Fruit fly (Drosophila melanogaster): ENCODE results near the gene Btk.

The Btk gene

DNA sequence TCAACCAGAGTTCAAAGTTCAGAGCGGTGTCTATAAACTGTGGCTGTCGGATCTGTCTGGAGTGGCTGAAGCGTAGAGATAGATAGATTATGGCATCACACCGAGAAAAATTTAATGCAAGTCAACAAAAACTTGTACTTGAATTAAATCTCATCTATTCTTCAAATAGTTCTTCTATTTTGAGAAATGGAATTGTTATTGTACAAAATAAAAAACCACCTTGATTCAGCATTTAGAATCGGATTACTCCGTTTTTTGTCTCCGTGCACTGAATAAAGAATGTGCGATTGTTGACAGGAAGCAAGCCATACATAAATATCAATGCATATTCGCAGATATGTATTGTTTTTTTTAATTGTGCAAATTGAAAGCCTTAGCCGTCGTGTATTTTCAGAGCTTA is 71.3 kb downstream of the Btk start:
- TF ChIP-seq pho (GFP tag; optimal IDR thresholded peaks at IDR 0.05) (no peak), BEAF-32 (GFP tag; optimal IDR thresholded peaks at IDR 0.05) (no peak), MBD-R2 (GFP tag; IDR thresholded peaks at IDR 0.05) (peak; percentile 11; the same call in 1 of the 2 replicates), Ptx1 (GFP tag; IDR thresholded peaks at IDR 0.05) (peak; percentile 64), CG30403 (GFP tag; optimal IDR thresholded peaks at IDR 0.05) (peak; percentile 11), CG7357 (GFP tag; IDR thresholded peaks at IDR 0.05) (peak; percentile 33; the same call in 1 of the 3 replicates), Pdp1 (GFP tag; optimal IDR thresholded peaks at IDR 0.05) (peak in 1 of 2 experiments; percentile 76), dan (GFP tag; IDR thresholded peaks at IDR 0.05) (no peak), CG14050 (GFP tag; IDR thresholded peaks at IDR 0.05) (no peak; the same call in 2 of the 3 replicates), Six4 (GFP tag; optimal IDR thresholded peaks at IDR 0.05) (peak; percentile 2), sens (GFP tag) (peak; percentile 83), toy (GFP tag; IDR thresholded peaks at IDR 0.05) (no peak), CG1233 (GFP tag; optimal IDR thresholded peaks at IDR 0.05) (no peak), Mad (GFP tag; optimal IDR thresholded peaks at IDR 0.05) (no peak), Sox102F (GFP tag; optimal IDR thresholded peaks at IDR 0.05) (peak; percentile 33), CG10209 (GFP tag; optimal IDR thresholded peaks at IDR 0.05) (peak; percentile 0), CG5245 (GFP tag; optimal IDR thresholded peaks at IDR 0.05) (no peak), CG18262 (tag; optimal IDR thresholded peaks at IDR 0.05) (peak; percentile 30), row (GFP tag; IDR thresholded peaks at IDR 0.05) (peak; percentile 70), CG14667 (GFP tag; IDR thresholded peaks at IDR 0.05) (no peak), dysf (GFP tag; IDR thresholded peaks at IDR 0.05) (peak; percentile 46; the same call in 1 of the 3 replicates), CG9609 (GFP tag; optimal IDR thresholded peaks at IDR 0.05) (peak; percentile 6), CG6254 (GFP tag; optimal IDR thresholded peaks at IDR 0.05) (peak; percentile 3), Xrp1 (GFP tag; IDR thresholded peaks at IDR 0.05) (peak; percentile 71; the same call in 1 of the 2 replicates), sna (GFP tag; IDR thresholded peaks at IDR 0.05; ENCODE audit: partially characterized antibody) (no peak), sisA (GFP tag; IDR thresholded peaks at IDR 0.05) (peak; percentile 25; the same call in 1 of the 2 replicates), CG10565 (GFP tag; optimal IDR thresholded peaks at IDR 0.05) (no peak), lmd (GFP tag; IDR thresholded peaks at IDR 0.05) (peak; percentile 52; the same call in 1 of the 2 replicates), Ets65A (GFP tag) (peak; percentile 83), CG7963 (GFP tag; IDR thresholded peaks at IDR 0.05; ENCODE audit: partially characterized antibody) (no peak), CG14860 (GFP tag; IDR thresholded peaks at IDR 0.05; ENCODE audit: partially characterized antibody) (no peak), Rx (GFP tag; IDR thresholded peaks at IDR 0.05) (peak; percentile 19; the same call in 1 of the 2 replicates), CG4328 (GFP tag; optimal IDR thresholded peaks at IDR 0.05) (no peak), onecut (GFP tag; IDR thresholded peaks at IDR 0.05) (peak; percentile 24), Gsc (GFP tag; IDR thresholded peaks at IDR 0.05) (no peak), CG14441 (GFP tag; IDR thresholded peaks at IDR 0.05) (0 out of 2 replicates have a peak, but pooled peaks have one; percentile 10), CG4404 (GFP tag; IDR thresholded peaks at IDR 0.05) (0 out of 2 replicates have a peak, but pooled peaks have one; percentile 25), Drgx (GFP tag; IDR thresholded peaks at IDR 0.05) (peak; percentile 77), nmo (GFP tag; optimal IDR thresholded peaks at IDR 0.05) (peak; percentile 32), CG6791 (GFP tag; IDR thresholded peaks at IDR 0.05; ENCODE audit: partially characterized antibody) (no peak), Med (GFP tag) (peak; percentile 86), CG2120 (GFP tag; optimal IDR thresholded peaks at IDR 0.05) (peak; percentile 54), CG8388 (GFP tag; optimal IDR thresholded peaks at IDR 0.05) (peak; percentile 7), fd96Cb (tag; optimal IDR thresholded peaks at IDR 0.05) (peak; percentile 13), sob (GFP tag; IDR thresholded peaks at IDR 0.05) (peak; percentile 28; the same call in 1 of the 2 replicates), Eip74EF (GFP tag; optimal IDR thresholded peaks at IDR 0.05) (peak in 1 of 2 experiments; percentile 11), CG18011 (GFP tag; optimal IDR thresholded peaks at IDR 0.05) (no peak), Scr (GFP tag; IDR thresholded peaks at IDR 0.05; ENCODE audit: partially characterized antibody) (no peak), Oli (tag; optimal IDR thresholded peaks at IDR 0.05) (peak; percentile 31), CrebB (tag; optimal IDR thresholded peaks at IDR 0.05) (no peak)

Data from whole organism, embryonic.